Fruit fly (Drosophila melanogaster) whole organism, prepupa: ENCODE results near the gene CG42693.

Source experiments
- CG10631 ChIP-seq: fragments of 200-800 bp; sonication (Bioruptor generic); optimal IDR thresholded peaks from 2 replicates; lab custom pipeline; 2016; ENCODE audit warnings: missing biosample characterization, missing genetic modification characterization
- CG10669 ChIP-seq: fragments of 200-800 bp; sonication (Bioruptor generic); optimal IDR thresholded peaks from 3 replicates; lab custom pipeline; 2018; ENCODE audit warnings: missing biosample characterization, mild to moderate bottlenecking, missing genetic modification characterization, moderate library complexity
- CG15336 ChIP-seq: fragments of 200-800 bp; sonication (Bioruptor generic); IDR thresholded peaks from 2 replicates; pipeline ENCODE4 v1.3.6; 2022; ENCODE audit warnings: missing biosample characterization, missing genetic modification characterization
- CG1621 ChIP-seq: fragments of 200-800 bp; sonication (Bioruptor generic); optimal IDR thresholded peaks from 3 replicates; lab custom pipeline; 2018; ENCODE audit warnings: missing biosample characterization, mild to moderate bottlenecking, missing genetic modification characterization
- CG16779 ChIP-seq: fragments of 200-800 bp; sonication (Bioruptor generic); optimal IDR thresholded peaks from 3 replicates; lab custom pipeline; 2017; ENCODE audit warnings: missing biosample characterization, mild to moderate bottlenecking, missing genetic modification characterization
- CG3919 ChIP-seq: fragments of 200-800 bp; sonication (Bioruptor generic); optimal IDR thresholded peaks from 3 replicates; lab custom pipeline; 2016; ENCODE audit warnings: missing biosample characterization, missing genetic modification characterization
- CG6163 ChIP-seq: fragments of 200-800 bp; sonication (Bioruptor generic); IDR thresholded peaks from 3 replicates; pipeline ENCODE4 v1.3.6; 2022; ENCODE audit warnings: missing biosample characterization, missing genetic modification characterization
- CG6854 ChIP-seq: fragments of 200-800 bp; sonication (Bioruptor generic); optimal IDR thresholded peaks from 2 replicates; lab custom pipeline; 2017; ENCODE audit warnings: missing biosample characterization, mild to moderate bottlenecking, missing genetic modification characterization
- CG7368 ChIP-seq: fragments of 200-800 bp; sonication (Bioruptor generic); optimal IDR thresholded peaks from 3 replicates; lab custom pipeline; 2016; ENCODE audit warnings: missing biosample characterization, missing genetic modification characterization
- CG8319 ChIP-seq: fragments of 200-800 bp; sonication (Bioruptor generic); optimal IDR thresholded peaks from 3 replicates; lab custom pipeline; 2016; ENCODE audit warnings: missing biosample characterization, missing genetic modification characterization
- CG8632 ChIP-seq: fragments of 200-800 bp; sonication (Bioruptor generic); optimal IDR thresholded peaks from 3 replicates; lab custom pipeline; 2016; ENCODE audit warnings: missing biosample characterization, missing genetic modification characterization
- Eip78C ChIP-seq: fragments of 200-800 bp; sonication (Bioruptor generic); peaks from one replicate; lab custom pipeline; 2016; ENCODE audit warnings: missing biosample characterization, missing genetic modification characterization
- Ets96B ChIP-seq: fragments of 200-800 bp; optimal IDR thresholded peaks from 2 replicates; lab custom pipeline; 2019; ENCODE audit warnings: missing biosample characterization, mild to moderate bottlenecking, missing genetic modification characterization, moderate library complexity
- Gug ChIP-seq: fragments of 200-800 bp; sonication (Bioruptor generic); IDR thresholded peaks from 2 replicates; pipeline ENCODE4 v1.3.6; 2022; ENCODE audit warnings: missing biosample characterization, missing genetic modification characterization
- Hr38 ChIP-seq: sonication (Bioruptor generic); optimal IDR thresholded peaks from 2 replicates; lab custom pipeline; 2016; ENCODE audit warnings: missing biosample characterization, missing genetic modification characterization
- Hr39 ChIP-seq: fragments of 200-800 bp; sonication (Bioruptor generic); optimal IDR thresholded peaks from 2 replicates; lab custom pipeline; 2016; ENCODE audit warnings: missing biosample characterization, missing genetic modification characterization
- Hr4 ChIP-seq: fragments of 200-800 bp; sonication (Bioruptor generic); optimal IDR thresholded peaks from 3 replicates; lab custom pipeline; 2016; ENCODE audit warnings: missing biosample characterization, missing genetic modification characterization
- Lpt ChIP-seq: fragments of 200-800 bp; sonication (Bioruptor generic); optimal IDR thresholded peaks from 3 replicates; lab custom pipeline; 2016; ENCODE audit warnings: missing biosample characterization, missing genetic modification characterization
- Met ChIP-seq: fragments of 200-800 bp; sonication (Bioruptor generic); optimal IDR thresholded peaks from 3 replicates; lab custom pipeline; 2016; ENCODE audit warnings: missing biosample characterization, missing genetic modification characterization
- Sox102F ChIP-seq: fragments of 200-800 bp; sonication (Bioruptor generic); optimal IDR thresholded peaks from 2 replicates; lab custom pipeline; 2016; ENCODE audit warnings: missing biosample characterization, mild to moderate bottlenecking, missing genetic modification characterization
- Sox15 ChIP-seq: fragments of 200-800 bp; sonication (Bioruptor generic); optimal IDR thresholded peaks from 3 replicates; lab custom pipeline; 2016; ENCODE audit warnings: missing biosample characterization, missing genetic modification characterization
- cyc ChIP-seq: fragments of 200-800 bp; sonication (Bioruptor generic); optimal IDR thresholded peaks from 3 replicates; lab custom pipeline; 2016; ENCODE audit warnings: missing biosample characterization, missing genetic modification characterization
- dsx ChIP-seq: fragments of 200-800 bp; optimal IDR thresholded peaks from 3 replicates; lab custom pipeline; 2019; ENCODE audit warnings: missing biosample characterization, mild to moderate bottlenecking, missing genetic modification characterization, moderate library complexity; ENCODE audit not compliant: poor library complexity, severe bottlenecking
- eg ChIP-seq: fragments of 200-800 bp; sonication (Bioruptor generic); IDR thresholded peaks from 3 replicates; pipeline ENCODE4 v1.3.6; 2022; ENCODE audit warnings: missing biosample characterization, missing genetic modification characterization
- esn ChIP-seq: fragments of 200-800 bp; sonication (Bioruptor generic); optimal IDR thresholded peaks from 2 replicates; lab custom pipeline; 2016; ENCODE audit warnings: missing biosample characterization, mild to moderate bottlenecking, missing genetic modification characterization, moderate library complexity
- fd59A ChIP-seq: fragments of 200-800 bp; sonication (Bioruptor generic); optimal IDR thresholded peaks from 2 replicates; lab custom pipeline; 2017; ENCODE audit warnings: missing biosample characterization, mild to moderate bottlenecking, missing genetic modification characterization, missing genetic modification reagents
- fd85E ChIP-seq: fragments of 200-800 bp; sonication (Bioruptor generic); optimal IDR thresholded peaks from 3 replicates; lab custom pipeline; 2016; ENCODE audit warnings: missing biosample characterization, missing genetic modification characterization
- lz ChIP-seq: fragments of 200-800 bp; sonication (Bioruptor generic); optimal IDR thresholded peaks from 3 replicates; lab custom pipeline; 2016; ENCODE audit warnings: missing biosample characterization, missing genetic modification characterization
- pdm3 ChIP-seq: fragments of 200-800 bp; sonication (Bioruptor generic); optimal IDR thresholded peaks from 3 replicates; lab custom pipeline; 2016; ENCODE audit warnings: missing biosample characterization, missing genetic modification characterization
- spab ChIP-seq: fragments of 200-800 bp; sonication (Bioruptor generic); optimal IDR thresholded peaks from 2 replicates; lab custom pipeline; 2017; ENCODE audit warnings: missing biosample characterization, mild to moderate bottlenecking, missing genetic modification characterization, missing genetic modification reagents

Gene CG42693

dm6 chr3R:31743279-31743678 lies 35.1 kb upstream of the CG42693 start, which contains the start of gene Tbca (continued):
- TF ChIP-seq CG7368 (no peak), CG1621 (tag; lab: Kevin White, UChicago) (peak; percentile 94), Sox102F (GFP tag; lab: Kevin White, UChicago) (no peak), CG8319 (no peak), CG6854 (GFP tag; lab: Kevin White, UChicago) (no peak), Hr39 (GFP tag; lab: Kevin White, UChicago) (no peak), dsx (no peak)

DNA sequence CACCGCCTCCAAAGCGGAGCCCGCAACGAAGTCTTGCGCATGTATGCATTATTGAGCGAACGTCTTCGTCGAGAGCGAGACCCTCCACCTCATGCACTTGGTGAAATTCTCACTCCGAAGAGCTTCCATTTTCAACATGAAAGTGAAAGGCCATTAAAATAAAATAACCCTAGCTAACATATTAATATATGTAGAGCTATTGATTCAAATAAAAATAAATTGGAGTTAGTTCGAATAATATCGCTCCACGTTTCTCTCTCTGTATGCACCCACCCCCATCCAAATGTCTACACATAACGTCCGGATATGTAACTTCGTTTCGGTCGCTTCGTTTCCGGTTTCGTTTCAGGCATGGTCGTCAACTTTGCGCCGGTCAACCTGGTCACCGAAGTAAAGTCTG lies 33.1 kb upstream of the CG42693 start:
- TF ChIP-seq Eip78C (GFP tag; lab: Kevin White, UChicago): peak; percentile 57
- peak; percentile 7 for TF ChIP-seq Ets96B (tag; lab: Kevin White, UChicago)
- TF ChIP-seq eg (GFP tag; lab: Robert Waterston, UW): peak; percentile 66; the same call in 2 of the 3 replicates
- TF ChIP-seq Sox15 (GFP tag; lab: Kevin White, UChicago): no peak
- TF ChIP-seq CG8632 (GFP tag; lab: Kevin White, UChicago): no peak
- no peak for TF ChIP-seq CG10669 (GFP tag; lab: Kevin White, UChicago)
- TF ChIP-seq fd85E (GFP tag; lab: Kevin White, UChicago): no peak
- no peak for TF ChIP-seq cyc
- no peak for TF ChIP-seq CG10631
- TF ChIP-seq CG16779 (tag; lab: Kevin White, UChicago): no peak
- peak; percentile 9 for TF ChIP-seq esn (GFP tag; lab: Kevin White, UChicago)
- peak; percentile 59 for TF ChIP-seq CG15336 (GFP tag; lab: Robert Waterston, UW)
- peak; percentile 42; the same call in 1 of the 3 replicates for TF ChIP-seq CG6163 (GFP tag; lab: Robert Waterston, UW)
- 0 out of 2 replicates have a peak, but pooled peaks have one; percentile 31 for TF ChIP-seq Gug
- TF ChIP-seq CG3919 (GFP tag; lab: Kevin White, UChicago): no peak
- peak; percentile 11 for TF ChIP-seq dsx
- no peak for TF ChIP-seq Met (GFP tag; lab: Kevin White, UChicago)
- no peak for TF ChIP-seq CG1621 (tag; lab: Kevin White, UChicago)
- no peak for TF ChIP-seq Hr4 (GFP tag; lab: Kevin White, UChicago)
- TF ChIP-seq fd59A (GFP tag; lab: Kevin White, UChicago): no peak
- peak; percentile 7 for TF ChIP-seq pdm3 (GFP tag; lab: Kevin White, UChicago)

DNA sequence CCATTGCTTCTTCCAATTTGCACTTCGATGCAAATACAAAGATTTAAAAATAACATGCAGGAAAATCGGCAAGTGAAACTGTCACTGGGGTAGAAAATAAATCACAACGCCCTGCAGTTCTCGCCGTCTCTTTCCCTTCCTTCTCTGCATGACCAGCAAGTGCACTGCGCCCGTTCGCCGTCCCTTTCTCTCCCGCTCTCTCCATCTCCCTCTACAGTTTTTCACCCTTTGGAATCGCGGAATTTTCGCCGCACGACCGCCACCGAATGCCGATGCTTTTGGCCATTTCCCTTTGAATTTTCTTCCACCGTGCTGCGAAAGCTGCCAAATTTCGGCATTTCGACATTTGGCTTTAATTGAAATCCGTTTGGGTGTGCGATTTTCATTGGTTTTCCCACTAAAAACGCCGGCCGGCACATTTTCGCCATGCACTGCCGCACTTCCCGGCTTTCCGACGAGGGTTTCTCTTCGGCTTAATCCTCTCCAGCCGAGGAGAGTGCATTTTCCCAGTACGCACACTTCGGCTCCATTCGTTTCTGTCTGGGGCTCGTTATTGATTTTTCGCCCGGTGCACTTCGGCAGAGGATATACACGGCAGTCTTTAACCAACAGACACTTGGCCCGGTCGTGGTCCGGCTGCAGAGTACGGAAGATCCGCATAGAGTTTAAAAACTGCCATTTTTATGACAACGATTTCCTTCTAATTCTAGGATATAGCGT lies 31.1 kb upstream of the CG42693 start:
- no peak for TF ChIP-seq Ets96B (tag; lab: Kevin White, UChicago)
- no peak for TF ChIP-seq lz (GFP tag; lab: Kevin White, UChicago)
- no peak for TF ChIP-seq Lpt
- no peak for TF ChIP-seq cyc
- TF ChIP-seq Hr38: no peak

DNA sequence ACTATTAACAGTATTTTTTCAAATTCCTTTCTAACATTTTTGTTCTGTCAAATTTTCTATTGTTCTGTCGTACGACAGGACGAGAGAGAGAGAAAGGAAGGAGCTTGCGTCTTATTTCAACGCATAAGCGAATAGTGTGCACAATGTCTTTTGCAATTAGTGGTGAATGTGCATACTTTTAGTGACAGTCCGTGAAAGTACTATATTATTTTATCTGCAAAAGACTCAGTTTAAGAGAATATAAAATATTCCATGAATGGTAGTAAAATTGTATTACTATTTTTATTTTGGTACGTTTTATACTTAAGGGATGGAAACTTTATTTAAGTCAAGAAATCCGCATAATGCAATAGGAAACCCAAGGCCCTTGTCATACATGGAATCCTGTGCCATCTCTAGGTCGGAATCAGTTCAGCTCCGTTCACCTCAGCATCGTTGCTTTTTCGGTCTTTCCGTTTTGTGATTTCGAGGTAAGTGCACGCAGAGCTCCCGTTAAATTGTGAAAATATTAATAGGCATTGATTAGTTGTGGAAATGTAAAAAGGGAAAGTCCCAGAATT lies 30.0 kb upstream of the CG42693 start, which contains the start of gene eEF1alpha2:
Gene eEF1alpha2 (plus strand): TSS at position 409 of the 560 bp plus-strand sequence.
- TF ChIP-seq CG3919 (GFP tag; lab: Kevin White, UChicago): no peak
- no peak for TF ChIP-seq spab (GFP tag; lab: Kevin White, UChicago)
- no peak for TF ChIP-seq lz (GFP tag; lab: Kevin White, UChicago)
- peak; percentile 10; the same call in 1 of the 2 replicates for TF ChIP-seq Gug

- no peak for TF ChIP-seq Sox15 (GFP tag; lab: Kevin White, UChicago)
- no peak for TF ChIP-seq pdm3 (GFP tag; lab: Kevin White, UChicago)
- TF ChIP-seq fd59A (GFP tag; lab: Kevin White, UChicago): no peak
- TF ChIP-seq CG1621 (tag; lab: Kevin White, UChicago): peak; percentile 68
- TF ChIP-seq, all 60 proteins: peak for 1
Observed at dm6 chr3R:31736776-31737175, 28.6 kb upstream of the CG42693 start, which contains the start of the genes CstF50 and CG11563. Gene CstF50 (minus strand): TSS chr3R:31736963. Gene CG11563 (plus strand): TSS chr3R:31737035.
